Comparison of ENCODE assay signal across 1 fruit fly cellular context in the genomic region with DNA sequence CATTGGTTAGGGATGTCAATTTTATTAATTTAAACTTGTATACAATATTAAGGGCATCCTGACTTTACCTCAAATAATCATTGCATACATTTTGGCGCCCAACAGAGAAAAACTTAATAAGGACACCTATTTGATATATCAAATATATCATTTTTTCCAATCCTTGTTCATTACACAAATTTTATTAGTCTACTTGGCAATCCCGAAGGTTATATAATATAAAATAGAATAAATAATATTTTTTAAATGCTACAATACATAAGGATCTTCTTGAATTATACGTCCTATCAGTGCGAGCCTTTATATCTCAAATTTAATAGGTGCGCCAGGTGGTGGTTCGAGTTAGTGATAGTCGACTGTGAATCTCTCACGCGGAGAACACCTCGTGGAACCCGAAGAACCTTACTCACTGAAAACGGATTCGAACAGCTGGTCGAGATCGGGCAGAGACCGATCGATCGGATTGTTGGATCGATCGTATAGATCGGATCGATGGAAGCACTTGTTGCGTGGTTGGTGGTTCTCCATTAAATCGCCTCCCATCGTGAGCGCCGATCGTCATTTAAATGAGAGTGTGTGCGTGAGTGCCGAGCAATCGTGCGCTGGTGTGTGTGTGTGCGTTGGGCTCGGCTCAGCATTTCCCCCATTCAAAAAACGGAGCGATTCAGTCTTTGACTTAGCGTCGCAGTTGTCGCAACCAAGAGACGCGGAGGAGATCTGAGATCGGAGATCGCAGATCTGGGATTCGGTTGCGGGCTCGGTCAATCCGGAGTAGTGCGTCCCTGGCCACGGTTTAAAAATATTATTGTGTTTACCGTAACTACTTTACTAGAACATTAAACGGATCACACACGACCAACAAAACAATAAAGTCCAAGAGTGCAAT.
A peak's percentile ranks its signal among the peaks of the same experiment; 100 is the strongest.
TF ChIP-seq lines count a peak whose summit lies in the region.

shd (plus strand) TSS at position 667 of the 886 bp plus-strand sequence.

TF ChIP-seq in whole organism, embryonic, 481 proteins besides CTCF, POLR2A, EP300 and RAD21 (continued from another document and continues in another):
- TF ChIP-seq pan (optimal IDR thresholded peaks at IDR 0.05; lab: Kevin White, UChicago) = no peak
- peak in 1 of 2 experiments; percentile 14 for TF ChIP-seq pan (GFP tag; optimal IDR thresholded peaks at IDR 0.05 in 1 of 2, IDR thresholded peaks at IDR 0.05 in 1 of 2)
- no peak for TF ChIP-seq CG2202 (tag; optimal IDR thresholded peaks at IDR 0.05; lab: Kevin White, UChicago)
- peak; percentile 26 for TF ChIP-seq CG15269 (tag; optimal IDR thresholded peaks at IDR 0.05; lab: Kevin White, UChicago)
- TF ChIP-seq Usf (GFP tag; optimal IDR thresholded peaks at IDR 0.05; lab: Kevin White, UChicago) = peak; percentile 62
- no peak for TF ChIP-seq CG6813 (GFP tag; optimal IDR thresholded peaks at IDR 0.05; lab: Kevin White, UChicago)
- TF ChIP-seq fd102C (GFP tag; optimal IDR thresholded peaks at IDR 0.05; lab: Kevin White, UChicago) = no peak
- no peak for TF ChIP-seq hkb (optimal IDR thresholded peaks at IDR 0.05; lab: Kevin White, UChicago)
- no peak for TF ChIP-seq hkb (GFP tag; IDR thresholded peaks at IDR 0.05; lab: Robert Waterston, UW)
- peak; percentile 67 for TF ChIP-seq CG9437 (GFP tag; optimal IDR thresholded peaks at IDR 0.05; lab: Kevin White, UChicago)
- TF ChIP-seq CG7372 (GFP tag; IDR thresholded peaks at IDR 0.05; lab: Robert Waterston, UW) = no peak
- TF ChIP-seq sens-2 (GFP tag; IDR thresholded peaks at IDR 0.05; lab: Robert Waterston, UW) = no peak
- TF ChIP-seq Trl (optimal IDR thresholded peaks at IDR 0.05; lab: Kevin White, UChicago) = peak; percentile 22 to 42
- no peak for TF ChIP-seq Trl (GFP tag; optimal IDR thresholded peaks at IDR 0.05; lab: Kevin White, UChicago)
- TF ChIP-seq CG10274 (GFP tag; optimal IDR thresholded peaks at IDR 0.05; lab: Kevin White, UChicago) = peak; percentile 44
- TF ChIP-seq Deaf1 (tag; optimal IDR thresholded peaks at IDR 0.05; lab: Kevin White, UChicago) = peak; percentile 97
- no peak for TF ChIP-seq tna (GFP tag; IDR thresholded peaks at IDR 0.05; lab: Robert Waterston, UW; ENCODE audit: partially characterized antibody)
- TF ChIP-seq CoRest (tag; optimal IDR thresholded peaks at IDR 0.05; lab: Kevin White, UChicago) = peak; percentile 70
- TF ChIP-seq CG32532 (GFP tag; IDR thresholded peaks at IDR 0.05; lab: Robert Waterston, UW) = no peak
- TF ChIP-seq HLHmδ (GFP tag; optimal IDR thresholded peaks at IDR 0.05; lab: Kevin White, UChicago) = peak; percentile 6
- no peak for TF ChIP-seq az2 (GFP tag; optimal IDR thresholded peaks at IDR 0.05; lab: Kevin White, UChicago)
- no peak for TF ChIP-seq pb (GFP tag; optimal IDR thresholded peaks at IDR 0.05; lab: Kevin White, UChicago)
- peak; percentile 19 for TF ChIP-seq CG17385 (GFP tag; optimal IDR thresholded peaks at IDR 0.05; lab: Kevin White, UChicago)
- no peak for TF ChIP-seq nerfin-1 (tag; optimal IDR thresholded peaks at IDR 0.05; lab: Kevin White, UChicago)
- TF ChIP-seq Meics (GFP tag; optimal IDR thresholded peaks at IDR 0.05; lab: Kevin White, UChicago) = peak; percentile 66
- peak; percentile 53 for TF ChIP-seq CG13775 (GFP tag; optimal IDR thresholded peaks at IDR 0.05; lab: Kevin White, UChicago)
- no peak for TF ChIP-seq CG8944 (GFP tag; optimal IDR thresholded peaks at IDR 0.05; lab: Kevin White, UChicago)
- no peak for TF ChIP-seq NC2β (GFP tag; optimal IDR thresholded peaks at IDR 0.05; lab: Kevin White, UChicago)
- peak; percentile 18 to 50 for TF ChIP-seq bsh (GFP tag; optimal IDR thresholded peaks at IDR 0.05; lab: Kevin White, UChicago)
- no peak for TF ChIP-seq pita (GFP tag; optimal IDR thresholded peaks at IDR 0.05; lab: Kevin White, UChicago)
- no peak for TF ChIP-seq Dref (GFP tag; IDR thresholded peaks at IDR 0.05; lab: Robert Waterston, UW)
- TF ChIP-seq ranshi (GFP tag; IDR thresholded peaks at IDR 0.05; lab: Robert Waterston, UW) = no peak
- TF ChIP-seq CG11504 (tag; optimal IDR thresholded peaks at IDR 0.05; lab: Kevin White, UChicago) = peak; percentile 39
- TF ChIP-seq Dp (GFP tag; optimal IDR thresholded peaks at IDR 0.05; lab: Kevin White, UChicago) = no peak
- TF ChIP-seq CG18599 (GFP tag; optimal IDR thresholded peaks at IDR 0.05; lab: Kevin White, UChicago) = no peak
- TF ChIP-seq tgo (GFP tag; IDR thresholded peaks at IDR 0.05; lab: Robert Waterston, UW) = no peak
- peak; percentile 7 for TF ChIP-seq pfk (GFP tag; optimal IDR thresholded peaks at IDR 0.05; lab: Kevin White, UChicago)
- no peak for TF ChIP-seq CG2875 (GFP tag; optimal IDR thresholded peaks at IDR 0.05; lab: Kevin White, UChicago)
- no peak for TF ChIP-seq Doc2 (GFP tag; IDR thresholded peaks at IDR 0.05; lab: Robert Waterston, UW)
- TF ChIP-seq zen2 (GFP tag; IDR thresholded peaks at IDR 0.05; lab: Robert Waterston, UW; ENCODE audit: partially characterized antibody) = no peak
- TF ChIP-seq CG1602 (GFP tag; optimal IDR thresholded peaks at IDR 0.05; lab: Kevin White, UChicago) = peak; percentile 34
- TF ChIP-seq NfI (GFP tag; optimal IDR thresholded peaks at IDR 0.05; lab: Kevin White, UChicago) = peak; percentile 11
- TF ChIP-seq Rx (GFP tag; IDR thresholded peaks at IDR 0.05; lab: Robert Waterston, UW) = no peak
- no peak for TF ChIP-seq chif (GFP tag; optimal IDR thresholded peaks at IDR 0.05; lab: Kevin White, UChicago)
- TF ChIP-seq CG18011 (GFP tag; optimal IDR thresholded peaks at IDR 0.05; lab: Kevin White, UChicago) = no peak
- TF ChIP-seq CG31365 (tag; optimal IDR thresholded peaks at IDR 0.05; lab: Kevin White, UChicago) = no peak
- no peak for TF ChIP-seq CG12071 (GFP tag; optimal IDR thresholded peaks at IDR 0.05; lab: Kevin White, UChicago)
- TF ChIP-seq Spps (tag; optimal IDR thresholded peaks at IDR 0.05; lab: Kevin White, UChicago) = no peak
- peak; percentile 74 for TF ChIP-seq onecut (GFP tag; IDR thresholded peaks at IDR 0.05; lab: Robert Waterston, UW)
- no peak for TF ChIP-seq sqz (GFP tag; optimal IDR thresholded peaks at IDR 0.05; lab: Kevin White, UChicago)
- no peak for TF ChIP-seq CG15601 (tag; optimal IDR thresholded peaks at IDR 0.05; lab: Kevin White, UChicago)
- TF ChIP-seq Med (GFP tag; lab: Kevin White, UChicago) = peak; percentile 80
- no peak for TF ChIP-seq NFAT (GFP tag; IDR thresholded peaks at IDR 0.05; lab: Robert Waterston, UW)
- TF ChIP-seq sd (tag; optimal IDR thresholded peaks at IDR 0.05; lab: Kevin White, UChicago) = no peak
- TF ChIP-seq crp (GFP tag; optimal IDR thresholded peaks at IDR 0.05; lab: Kevin White, UChicago) = peak in 1 of 2 experiments; percentile 55
- no peak for TF ChIP-seq Blimp-1 (GFP tag; optimal IDR thresholded peaks at IDR 0.05; lab: Kevin White, UChicago)
- TF ChIP-seq CG18262 (tag; optimal IDR thresholded peaks at IDR 0.05; lab: Kevin White, UChicago) = peak; percentile 75
- TF ChIP-seq dati (GFP tag; IDR thresholded peaks at IDR 0.05; lab: Robert Waterston, UW) = no peak
- TF ChIP-seq Sox102F (GFP tag; optimal IDR thresholded peaks at IDR 0.05; lab: Kevin White, UChicago) = no peak
- peak; percentile 61 for TF ChIP-seq CG10209 (GFP tag; optimal IDR thresholded peaks at IDR 0.05; lab: Kevin White, UChicago)
- TF ChIP-seq ERR (GFP tag; optimal IDR thresholded peaks at IDR 0.05; lab: Kevin White, UChicago) = no peak
- TF ChIP-seq Hand (GFP tag; optimal IDR thresholded peaks at IDR 0.05; lab: Kevin White, UChicago) = no peak
- TF ChIP-seq klu (GFP tag; IDR thresholded peaks at IDR 0.05; lab: Robert Waterston, UW) = no peak
- TF ChIP-seq oc (tag; optimal IDR thresholded peaks at IDR 0.05; lab: Kevin White, UChicago) = no peak
- TF ChIP-seq dysf (GFP tag; IDR thresholded peaks at IDR 0.05; lab: Robert Waterston, UW) = 0 out of 3 replicates have a peak, but pooled peaks have one; percentile 25
- no peak for TF ChIP-seq bowl (GFP tag; IDR thresholded peaks at IDR 0.05; lab: Robert Waterston, UW)
- no peak for TF ChIP-seq CG6175 (GFP tag; IDR thresholded peaks at IDR 0.05; lab: Robert Waterston, UW)
- no peak for TF ChIP-seq crc (GFP tag; optimal IDR thresholded peaks at IDR 0.05; lab: Kevin White, UChicago)
- TF ChIP-seq CG3995 (GFP tag; optimal IDR thresholded peaks at IDR 0.05; lab: Kevin White, UChicago) = no peak
- TF ChIP-seq CG10431 (GFP tag; optimal IDR thresholded peaks at IDR 0.05; lab: Kevin White, UChicago) = no peak
- TF ChIP-seq CG12744 (GFP tag; optimal IDR thresholded peaks at IDR 0.05; lab: Kevin White, UChicago) = no peak
- peak; percentile 18 for TF ChIP-seq CG10267 (tag; optimal IDR thresholded peaks at IDR 0.05; lab: Kevin White, UChicago)
- no peak for TF ChIP-seq mam (GFP tag; optimal IDR thresholded peaks at IDR 0.05; lab: Kevin White, UChicago)
- TF ChIP-seq sug (tag; optimal IDR thresholded peaks at IDR 0.05; lab: Kevin White, UChicago) = peak; percentile 65
- no peak for TF ChIP-seq caup (GFP tag; optimal IDR thresholded peaks at IDR 0.05; lab: Kevin White, UChicago; ENCODE audit: severe bottlenecking)
- no peak for TF ChIP-seq CG1792 (GFP tag; optimal IDR thresholded peaks at IDR 0.05; lab: Kevin White, UChicago)
- TF ChIP-seq hbn (GFP tag; IDR thresholded peaks at IDR 0.05; lab: Robert Waterston, UW; ENCODE audit: partially characterized antibody) = no peak
- no peak for TF ChIP-seq CG17802 (tag; optimal IDR thresholded peaks at IDR 0.05; lab: Kevin White, UChicago)
- TF ChIP-seq ci (GFP tag; IDR thresholded peaks at IDR 0.05; lab: Robert Waterston, UW) = no peak
- TF ChIP-seq GATAe (GFP tag; conservative IDR thresholded peaks at IDR 0.05; lab: Robert Waterston, UW) = no peak
- TF ChIP-seq run (tag; optimal IDR thresholded peaks at IDR 0.05; lab: Kevin White, UChicago) = no peak
- no peak for TF ChIP-seq CG7271 (tag; optimal IDR thresholded peaks at IDR 0.05; lab: Kevin White, UChicago)
- no peak for TF ChIP-seq HmgD (GFP tag; optimal IDR thresholded peaks at IDR 0.05; lab: Kevin White, UChicago)
- TF ChIP-seq CG4404 (GFP tag; IDR thresholded peaks at IDR 0.05; lab: Robert Waterston, UW) = no peak
- TF ChIP-seq Scr (GFP tag; IDR thresholded peaks at IDR 0.05; lab: Robert Waterston, UW; ENCODE audit: partially characterized antibody) = no peak
- TF ChIP-seq CG13424 (tag; optimal IDR thresholded peaks at IDR 0.05; lab: Kevin White, UChicago) = peak; percentile 32
- no peak for TF ChIP-seq CG11695 (GFP tag; IDR thresholded peaks at IDR 0.05; lab: Robert Waterston, UW)
- no peak for TF ChIP-seq Neu2 (GFP tag; optimal IDR thresholded peaks at IDR 0.05; lab: Kevin White, UChicago; ENCODE audit: borderline replicate concordance)
- TF ChIP-seq tll (GFP tag; optimal IDR thresholded peaks at IDR 0.05; lab: Kevin White, UChicago) = no peak
- TF ChIP-seq CG10147 (GFP tag; optimal IDR thresholded peaks at IDR 0.05; lab: Kevin White, UChicago) = peak; percentile 42
- TF ChIP-seq CG11093 (GFP tag; IDR thresholded peaks at IDR 0.05; lab: Robert Waterston, UW) = no peak
- TF ChIP-seq kay (GFP tag; optimal IDR thresholded peaks at IDR 0.05; lab: Kevin White, UChicago) = no peak
- no peak for TF ChIP-seq CG12299 (tag; optimal IDR thresholded peaks at IDR 0.05; lab: Kevin White, UChicago)
- 0 out of 2 replicates have a peak, but pooled peaks have one; percentile 11 for TF ChIP-seq sisA (GFP tag; IDR thresholded peaks at IDR 0.05; lab: Robert Waterston, UW)
- no peak for TF ChIP-seq Fer2 (tag; optimal IDR thresholded peaks at IDR 0.05; lab: Kevin White, UChicago)
- peak; percentile 57 for TF ChIP-seq CG34376 (GFP tag; optimal IDR thresholded peaks at IDR 0.05; lab: Kevin White, UChicago)
- no peak for TF ChIP-seq ab (GFP tag; optimal IDR thresholded peaks at IDR 0.05; lab: Kevin White, UChicago)
- TF ChIP-seq CG12391 (tag; optimal IDR thresholded peaks at IDR 0.05; lab: Kevin White, UChicago) = peak; percentile 57
- no peak for TF ChIP-seq CG17568 (GFP tag; optimal IDR thresholded peaks at IDR 0.05; lab: Kevin White, UChicago)
- no peak for TF ChIP-seq Hsf (GFP tag; optimal IDR thresholded peaks at IDR 0.05; lab: Kevin White, UChicago)
- peak; percentile 21 for TF ChIP-seq CG12104 (GFP tag; optimal IDR thresholded peaks at IDR 0.05; lab: Kevin White, UChicago)
- TF ChIP-seq CG17186 (GFP tag; optimal IDR thresholded peaks at IDR 0.05; lab: Kevin White, UChicago) = no peak
- TF ChIP-seq gem (tag; optimal IDR thresholded peaks at IDR 0.05; lab: Kevin White, UChicago) = peak; percentile 66
- TF ChIP-seq CG11723 (GFP tag; optimal IDR thresholded peaks at IDR 0.05; lab: Kevin White, UChicago) = no peak
- TF ChIP-seq her (GFP tag; optimal IDR thresholded peaks at IDR 0.05; lab: Kevin White, UChicago) = no peak
- TF ChIP-seq nom (GFP tag; optimal IDR thresholded peaks at IDR 0.05; lab: Kevin White, UChicago) = peak; percentile 8
- TF ChIP-seq br (optimal IDR thresholded peaks at IDR 0.05; lab: Kevin White, UChicago) = no peak
- TF ChIP-seq CG9727 (GFP tag; optimal IDR thresholded peaks at IDR 0.05; lab: Kevin White, UChicago) = peak; percentile 36
- no peak for TF ChIP-seq Eip74EF (GFP tag; optimal IDR thresholded peaks at IDR 0.05; lab: Kevin White, UChicago)
- TF ChIP-seq odd (GFP tag; optimal IDR thresholded peaks at IDR 0.05; lab: Kevin White, UChicago) = peak; percentile 26
- no peak for TF ChIP-seq HLH4C (GFP tag; IDR thresholded peaks at IDR 0.05; lab: Robert Waterston, UW; ENCODE audit: partially characterized antibody)
- no peak for TF ChIP-seq bigmax (GFP tag; optimal IDR thresholded peaks at IDR 0.05; lab: Kevin White, UChicago)
- TF ChIP-seq CG3407 (GFP tag; optimal IDR thresholded peaks at IDR 0.05; lab: Kevin White, UChicago) = no peak
- no peak for TF ChIP-seq B-H1 (GFP tag; IDR thresholded peaks at IDR 0.05; lab: Robert Waterston, UW)
- no peak for TF ChIP-seq E2f2 (GFP tag; IDR thresholded peaks at IDR 0.05; lab: Robert Waterston, UW)
- peak; percentile 72 for TF ChIP-seq CG3281 (GFP tag; optimal IDR thresholded peaks at IDR 0.05; lab: Kevin White, UChicago)
- no peak for TF ChIP-seq ro (GFP tag; IDR thresholded peaks at IDR 0.05; lab: Robert Waterston, UW)
- TF ChIP-seq CG4820 (GFP tag; optimal IDR thresholded peaks at IDR 0.05; lab: Kevin White, UChicago) = peak; percentile 45
- TF ChIP-seq CG16815 (GFP tag; optimal IDR thresholded peaks at IDR 0.05; lab: Kevin White, UChicago) = peak; percentile 65
- no peak for TF ChIP-seq CG11247 (GFP tag; IDR thresholded peaks at IDR 0.05; lab: Robert Waterston, UW)
- TF ChIP-seq Chrac-16 (GFP tag; optimal IDR thresholded peaks at IDR 0.05; lab: Kevin White, UChicago) = no peak
- TF ChIP-seq jigr1 (GFP tag; IDR thresholded peaks at IDR 0.05; lab: Robert Waterston, UW) = no peak
- no peak for TF ChIP-seq CG8765 (GFP tag; IDR thresholded peaks at IDR 0.05; lab: Robert Waterston, UW)
- TF ChIP-seq CG8359 (GFP tag; optimal IDR thresholded peaks at IDR 0.05; lab: Kevin White, UChicago; ENCODE audit: borderline replicate concordance) = no peak
- TF ChIP-seq Ssrp (tag; optimal IDR thresholded peaks at IDR 0.05; lab: Kevin White, UChicago) = peak; percentile 49
